Worm (Caenorhabditis elegans) whole organism, L2 larva: ENCODE data around the gene cest-34.
A peak's percentile ranks its signal among the peaks of the same experiment; 100 is the strongest.

ENCODE experiments used
- alr-1 ChIP-seq: fragments of 150-350 bp; optimal IDR thresholded peaks from 2 replicates; lab custom pipeline; 2014; ENCODE audit warnings: missing biosample characterization, missing genetic modification characterization
- ama-1 ChIP-seq: fragments of 150-350 bp; optimal IDR thresholded peaks from 2 replicates; lab custom pipeline; 2018; ENCODE audit warnings: inconsistent platforms
- crh-2 ChIP-seq: sonication (generic microtip); optimal IDR thresholded peaks from 2 replicates; lab custom pipeline; 2017; ENCODE audit warnings: missing biosample characterization, missing genetic modification characterization
- elt-1 ChIP-seq: fragments of 150-350 bp; optimal IDR thresholded peaks from 2 replicates; lab custom pipeline; 2014; ENCODE audit warnings: missing biosample characterization, missing genetic modification characterization
- gmeb-1 ChIP-seq: fragments of 150-350 bp; optimal IDR thresholded peaks from 2 replicates; lab custom pipeline; 2014; ENCODE audit warnings: missing biosample characterization, missing genetic modification characterization
- lin-11 ChIP-seq: fragments of 150-350 bp; sonication (generic microtip); optimal IDR thresholded peaks from 2 replicates; lab custom pipeline; 2014; ENCODE audit warnings: missing biosample characterization, missing genetic modification characterization, inconsistent platforms, mixed read lengths
- lin-13 ChIP-seq: fragments of 150-350 bp; optimal IDR thresholded peaks from 2 replicates; lab custom pipeline; 2014; ENCODE audit warnings: missing biosample characterization, missing genetic modification reagents, missing genetic modification characterization
- lsy-2 ChIP-seq, 2 experiments: fragments of 150-350 bp in 1 of 2; sonication (generic microtip) in 1 of 2; optimal IDR thresholded peaks; 2 replicates each; lab custom pipeline; 2014 to 2017; ENCODE audit warnings: missing biosample characterization in 2 of 2, missing genetic modification characterization in 2 of 2
- mab-5 ChIP-seq: fragments of 150-350 bp; optimal IDR thresholded peaks from 2 replicates; lab custom pipeline; 2014; ENCODE audit warnings: missing biosample characterization, missing genetic modification characterization
- mbf-1 ChIP-seq: sonication (generic microtip); optimal IDR thresholded peaks from 2 replicates; lab custom pipeline; 2017; ENCODE audit warnings: missing biosample characterization, missing genetic modification characterization
- mdl-1 ChIP-seq, 2 experiments: fragments of 150-350 bp in 1 of 2; sonication (generic microtip) in 1 of 2; optimal IDR thresholded peaks; 2 replicates each; lab custom pipeline; 2017; ENCODE audit warnings: missing biosample characterization in 2 of 2, missing genetic modification characterization in 2 of 2
- nhr-11 ChIP-seq: fragments of 150-350 bp; optimal IDR thresholded peaks from 2 replicates; lab custom pipeline; 2014; ENCODE audit warnings: missing biosample characterization, missing genetic modification characterization
- nhr-25 ChIP-seq: fragments of 150-350 bp; sonication (generic microtip); optimal IDR thresholded peaks from 3 replicates; lab custom pipeline; 2014; ENCODE audit warnings: missing biosample characterization, missing genetic modification characterization
- peb-1 ChIP-seq: fragments of 150-350 bp; optimal IDR thresholded peaks from 2 replicates; lab custom pipeline; 2014; ENCODE audit warnings: missing biosample characterization, missing genetic modification characterization
- sem-4 ChIP-seq: fragments of 150-350 bp; optimal IDR thresholded peaks from 2 replicates; lab custom pipeline; 2014; ENCODE audit warnings: missing biosample characterization, missing genetic modification reagents, missing genetic modification characterization
- skn-1 ChIP-seq: sonication (generic microtip); optimal IDR thresholded peaks from 2 replicates; lab custom pipeline; 2017; ENCODE audit warnings: missing biosample characterization, missing genetic modification characterization
- sma-9 ChIP-seq, 2 experiments: fragments of 150-350 bp in 1 of 2; sonication (generic microtip) in 1 of 2; optimal IDR thresholded peaks; 2 replicates each; lab custom pipeline; 2014 to 2016; ENCODE audit warnings: missing genetic modification characterization in 2 of 2, mild to moderate bottlenecking in 1 of 2, missing biosample characterization in 1 of 2, missing compliant biosample characterization in 1 of 2, missing genetic modification reagents in 1 of 2, moderate library complexity in 1 of 2
- ztf-11 ChIP-seq: sonication (generic microtip); optimal IDR thresholded peaks from 2 replicates; lab custom pipeline; 2017; ENCODE audit warnings: missing biosample characterization, missing genetic modification characterization
- ztf-4 ChIP-seq: fragments of 150-350 bp; optimal IDR thresholded peaks from 2 replicates; lab custom pipeline; 2014; ENCODE audit warnings: missing biosample characterization, missing genetic modification characterization

cest-34 gene

DNA sequence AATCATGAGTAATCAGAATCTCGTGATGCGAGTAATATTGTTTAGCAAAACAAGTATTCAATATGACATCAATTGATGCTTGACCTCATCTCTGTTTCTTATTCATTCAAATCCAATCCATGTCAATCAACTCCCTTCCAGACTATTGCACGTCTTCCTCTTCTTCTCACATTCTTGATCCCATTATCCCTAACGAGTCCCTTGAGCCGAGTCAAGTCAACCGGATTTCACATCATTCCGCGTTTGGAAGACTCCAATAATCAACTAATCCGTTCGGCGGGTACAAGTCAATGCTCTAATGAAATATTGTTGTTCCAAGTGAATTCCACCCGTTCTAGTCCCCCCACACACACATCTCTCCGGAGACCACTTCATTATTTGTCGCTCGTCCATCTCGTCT is 49.7 kb downstream of the cest-34 start:
- TF ChIP-seq lsy-2 (tag; optimal IDR thresholded peaks at IDR 0.05; lab: Kevin White, UChicago) (no peak), sem-4 (no peak), lin-11 (tag; lab: Kevin White, UChicago) (no peak), nhr-11 (tag; lab: Kevin White, UChicago) (no peak), lin-13 (GFP tag; lab: Kevin White, UChicago) (no peak), mab-5 (tag; lab: Kevin White, UChicago) (peak; percentile 11), sma-9 (GFP tag; optimal IDR thresholded peaks at IDR 0.05; lab: Kevin White, UChicago) (peak; percentile 1), sma-9 (tag; optimal IDR thresholded peaks at IDR 0.05; lab: Kevin White, UChicago) (no peak), gmeb-1 (tag; lab: Kevin White, UChicago) (no peak)

DNA sequence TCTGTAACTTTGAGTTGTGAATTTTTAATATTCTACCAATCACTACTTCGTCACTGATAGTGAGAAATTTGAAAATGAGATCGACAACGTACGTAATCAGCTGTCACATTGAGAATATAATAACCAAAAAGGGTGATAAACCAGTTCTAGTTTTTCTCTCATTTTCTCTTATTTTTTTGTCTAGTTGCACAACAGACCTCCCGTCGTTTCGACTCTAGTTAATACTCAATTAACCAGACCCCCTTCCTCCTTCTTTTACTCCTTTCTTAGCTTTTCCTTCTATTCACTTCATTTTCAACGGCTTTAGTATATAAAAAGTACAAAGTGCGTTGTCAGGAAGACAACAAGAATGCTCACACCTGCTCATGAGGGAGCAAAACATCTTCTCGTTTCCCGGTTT is 50.6 kb downstream of the cest-34 start, which contains the start of gene ZC487.1:
ZC487.1 (plus strand) TSS at position 301 of the 400 bp plus-strand sequence.
- TF ChIP-seq nhr-25 (tag; lab: Kevin White, UChicago) (no peak), sma-9 (GFP tag; optimal IDR thresholded peaks at IDR 0.05; lab: Kevin White, UChicago) (no peak), sma-9 (tag; optimal IDR thresholded peaks at IDR 0.05; lab: Kevin White, UChicago) (no peak), elt-1 (tag; lab: Kevin White, UChicago) (no peak), crh-2 (tag; lab: Kevin White, UChicago) (no peak), peb-1 (no peak), mdl-1 (tag; optimal IDR thresholded peaks at IDR 0.05; lab: Kevin White, UChicago) (no peak), ama-1 (lab: Kevin White, UChicago) (no peak), ztf-4 (no peak), alr-1 (tag; lab: Kevin White, UChicago) (no peak), gmeb-1 (tag; lab: Kevin White, UChicago) (no peak), lin-13 (GFP tag; lab: Kevin White, UChicago) (no peak), skn-1 (tag; lab: Kevin White, UChicago) (no peak), ztf-11 (no peak), mbf-1 (tag; lab: Kevin White, UChicago) (no peak)
